Worm (Caenorhabditis elegans) whole organism, L3 larva: ENCODE data around the gene mth-1.

ENCODE experiments used
- R02D3.7 ChIP-seq: fragments of 150-350 bp; optimal IDR thresholded peaks from 2 replicates; lab custom pipeline; 2014; ENCODE audit warnings: missing biosample characterization, missing genetic modification characterization
- aly-2 ChIP-seq: fragments of 150-350 bp; optimal IDR thresholded peaks from 2 replicates; lab custom pipeline; 2014; ENCODE audit warnings: missing biosample characterization, missing genetic modification characterization
- ama-1 ChIP-seq: fragments of 150-350 bp; optimal IDR thresholded peaks from 2 replicates; lab custom pipeline; 2018
- ceh-16 ChIP-seq: sonication (generic microtip); optimal IDR thresholded peaks from 2 replicates; lab custom pipeline; 2017; ENCODE audit warnings: missing biosample characterization, missing genetic modification characterization
- ceh-82 ChIP-seq: fragments of 150-350 bp; optimal IDR thresholded peaks from 2 replicates; lab custom pipeline; 2014; ENCODE audit warnings: missing biosample characterization, missing genetic modification characterization
- ceh-9 ChIP-seq: sonication (generic microtip); optimal IDR thresholded peaks from 2 replicates; lab custom pipeline; 2018; ENCODE audit warnings: missing biosample characterization, missing genetic modification characterization
- egl-27 ChIP-seq: sonication (generic microtip); optimal IDR thresholded peaks from 4 replicates; lab custom pipeline; 2017; ENCODE audit warnings: missing biosample characterization, missing genetic modification reagents, missing genetic modification characterization
- egl-5 ChIP-seq: fragments of 150-350 bp; optimal IDR thresholded peaks from 2 replicates; lab custom pipeline; 2017; ENCODE audit warnings: missing biosample characterization, missing genetic modification reagents, missing genetic modification characterization, inconsistent platforms
- elt-1 ChIP-seq: fragments of 150-350 bp; optimal IDR thresholded peaks from 2 replicates; lab custom pipeline; 2014; ENCODE audit warnings: missing biosample characterization, missing genetic modification characterization
- elt-2 ChIP-seq: sonication (generic microtip); optimal IDR thresholded peaks from 2 replicates; lab custom pipeline; 2016; ENCODE audit warnings: missing genetic modification reagents, mild to moderate bottlenecking, missing genetic modification characterization, missing compliant biosample characterization
- fkh-2 ChIP-seq: fragments of 150-350 bp; optimal IDR thresholded peaks from 2 replicates; lab custom pipeline; 2014; ENCODE audit warnings: missing biosample characterization, missing genetic modification reagents, missing genetic modification characterization
- fos-1 ChIP-seq: fragments of 150-350 bp; optimal IDR thresholded peaks from 2 replicates; lab custom pipeline; 2014; ENCODE audit warnings: missing biosample characterization, missing genetic modification characterization
- hmg-11 ChIP-seq: sonication (generic microtip); optimal IDR thresholded peaks from 2 replicates; lab custom pipeline; 2016; ENCODE audit warnings: missing genetic modification characterization, missing compliant biosample characterization
- jun-1 ChIP-seq: fragments of 150-350 bp; optimal IDR thresholded peaks from 2 replicates; lab custom pipeline; 2014; ENCODE audit warnings: missing biosample characterization, missing genetic modification reagents, missing genetic modification characterization
- lin-15B ChIP-seq: fragments of 150-350 bp; optimal IDR thresholded peaks from 2 replicates; lab custom pipeline; 2014; ENCODE audit warnings: missing biosample characterization, missing genetic modification characterization
- lin-39 ChIP-seq: fragments of 150-350 bp; optimal IDR thresholded peaks from 2 replicates; lab custom pipeline; 2018; ENCODE audit warnings: missing biosample characterization, missing genetic modification reagents, missing genetic modification characterization
- lsy-12 ChIP-seq: sonication (generic microtip); optimal IDR thresholded peaks from 2 replicates; lab custom pipeline; 2016; ENCODE audit warnings: mild to moderate bottlenecking, missing genetic modification characterization, missing compliant biosample characterization
- mml-1 ChIP-seq: fragments of 150-350 bp; sonication (generic microtip); optimal IDR thresholded peaks from 3 replicates; lab custom pipeline; 2014; ENCODE audit warnings: missing biosample characterization, missing genetic modification characterization
- nhr-23 ChIP-seq: fragments of 150-350 bp; optimal IDR thresholded peaks from 2 replicates; lab custom pipeline; 2014; ENCODE audit warnings: missing biosample characterization, missing genetic modification reagents, missing genetic modification characterization
- nhr-237 ChIP-seq: fragments of 150-350 bp; optimal IDR thresholded peaks from 2 replicates; lab custom pipeline; 2014; ENCODE audit warnings: missing biosample characterization, missing genetic modification characterization
- nhr-28 ChIP-seq: fragments of 150-350 bp; optimal IDR thresholded peaks from 2 replicates; lab custom pipeline; 2014; ENCODE audit warnings: missing biosample characterization, missing genetic modification characterization
- nhr-43 ChIP-seq: sonication (generic microtip); optimal IDR thresholded peaks from 2 replicates; lab custom pipeline; 2016; ENCODE audit warnings: mild to moderate bottlenecking, missing genetic modification characterization, missing compliant biosample characterization; ENCODE audit not compliant: poor library complexity, severe bottlenecking
- nhr-67 ChIP-seq: fragments of 150-350 bp; optimal IDR thresholded peaks from 2 replicates; lab custom pipeline; 2014; ENCODE audit warnings: missing biosample characterization, missing genetic modification characterization
- nhr-76 ChIP-seq: fragments of 150-350 bp; sonication (generic microtip); optimal IDR thresholded peaks from 5 replicates; lab custom pipeline; 2014; ENCODE audit warnings: missing biosample characterization, missing genetic modification characterization
- nhr-77 ChIP-seq: fragments of 150-350 bp; optimal IDR thresholded peaks from 2 replicates; lab custom pipeline; 2014; ENCODE audit warnings: missing biosample characterization, missing genetic modification characterization
- pha-4 ChIP-seq: fragments of 150-350 bp; optimal IDR thresholded peaks from 2 replicates; lab custom pipeline; 2014; ENCODE audit warnings: missing biosample characterization, missing genetic modification reagents, missing genetic modification characterization
- pqm-1 ChIP-seq: fragments of 150-350 bp; optimal IDR thresholded peaks from 2 replicates; lab custom pipeline; 2017; ENCODE audit warnings: missing biosample characterization, missing genetic modification characterization, inconsistent platforms
- skn-1 ChIP-seq: fragments of 150-350 bp; optimal IDR thresholded peaks from 2 replicates; lab custom pipeline; 2014; ENCODE audit warnings: missing biosample characterization, missing genetic modification characterization
- unc-39 ChIP-seq: sonication (generic microtip); optimal IDR thresholded peaks from 4 replicates; lab custom pipeline; 2017; ENCODE audit warnings: missing biosample characterization, missing genetic modification characterization
- ztf-11 ChIP-seq: fragments of 150-350 bp; optimal IDR thresholded peaks from 2 replicates; lab custom pipeline; 2014; ENCODE audit warnings: missing biosample characterization, missing genetic modification characterization
- ztf-4 ChIP-seq: fragments of 150-350 bp; optimal IDR thresholded peaks from 2 replicates; lab custom pipeline; 2014; ENCODE audit warnings: missing biosample characterization, missing genetic modification characterization

The mth-1 gene

ce11 chrII:4194127-4194526 lies 9.5 kb downstream of the mth-1 start, which contains the start of gene mth-2 (continued):
- TF ChIP-seq lsy-12 (tag; lab: Kevin White, UChicago) (no peak), fkh-2 (no peak), unc-39 (no peak), skn-1 (tag; lab: Kevin White, UChicago) (no peak), elt-2 (tag; lab: Kevin White, UChicago) (peak; percentile 95), ceh-16 (tag; lab: Kevin White, UChicago) (no peak)

- TF ChIP-seq nhr-28 = no peak
- TF ChIP-seq jun-1 (tag; lab: Kevin White, UChicago) = no peak
- no peak for TF ChIP-seq hmg-11
- no peak for TF ChIP-seq nhr-67 (tag; lab: Kevin White, UChicago)
Observed at ce11 chrII:4186364-4186763, 17.2 kb downstream of the mth-1 start, which contains the start of gene cpna-1. TSS of gene cpna-1 (plus strand) at chrII:4186664.

- TF ChIP-seq ztf-4 = no peak
- TF ChIP-seq mml-1 (tag; lab: Kevin White, UChicago) = no peak
- TF ChIP-seq nhr-23 (tag; lab: Kevin White, UChicago) = no peak
- no peak for TF ChIP-seq ama-1
- TF ChIP-seq nhr-43 (tag; lab: Kevin White, UChicago) = no peak
- no peak for TF ChIP-seq aly-2 (tag; lab: Kevin White, UChicago)
- TF ChIP-seq nhr-76 = no peak
- TF ChIP-seq pqm-1 (tag; lab: Kevin White, UChicago) = no peak
- TF ChIP-seq elt-1 (tag; lab: Kevin White, UChicago) = no peak
- TF ChIP-seq ztf-11 (tag; lab: Kevin White, UChicago) = no peak
- TF ChIP-seq ceh-82 (tag; lab: Kevin White, UChicago) = no peak
- no peak for TF ChIP-seq nhr-237 (tag; lab: Kevin White, UChicago)
- TF ChIP-seq ceh-9 = no peak
- TF ChIP-seq nhr-77 = no peak
Observed at ce11 chrII:4183979-4184378, 19.6 kb downstream of the mth-1 start.

- TF ChIP-seq aly-2 (tag; lab: Kevin White, UChicago) (no peak), R02D3.7 (tag; lab: Kevin White, UChicago) (no peak), hmg-11 (no peak)
Observed at ce11 chrII:4182364-4182763, 21.2 kb downstream of the mth-1 start, which contains the start of gene R03H10.11. TSS of gene R03H10.11 (plus strand) at chrII:4182664.

ce11 chrII:4179897-4180296 lies 23.7 kb downstream of the mth-1 start, which contains the start of gene R03H10.1:
TSS of gene R03H10.1 (plus strand) at chrII:4180248.
- TF ChIP-seq hmg-11 (no peak), egl-5 (tag; lab: Kevin White, UChicago) (peak; percentile 51), pha-4 (tag; lab: Kevin White, UChicago) (peak; percentile 74), jun-1 (tag; lab: Kevin White, UChicago) (no peak)

- no peak for TF ChIP-seq hmg-11
- no peak for TF ChIP-seq aly-2 (tag; lab: Kevin White, UChicago)
- TF ChIP-seq elt-2 (tag; lab: Kevin White, UChicago) = no peak
- no peak for TF ChIP-seq egl-27 (tag; lab: Kevin White, UChicago)
- TF ChIP-seq fos-1 (tag; lab: Kevin White, UChicago) = no peak
- no peak for TF ChIP-seq lin-39 (tag; lab: Kevin White, UChicago)
- no peak for TF ChIP-seq ama-1
- no peak for TF ChIP-seq nhr-67 (tag; lab: Kevin White, UChicago)
Observed at ce11 chrII:4178838-4179237, 24.7 kb downstream of the mth-1 start, which contains the start of gene R03H10.7. TSS of gene R03H10.7 (minus strand) at chrII:4178938.

- no peak for TF ChIP-seq nhr-28
- TF ChIP-seq lin-15B = peak; percentile 33
Observed at ce11 chrII:4173842-4174241, 29.7 kb downstream of the mth-1 start.
